Worm (Caenorhabditis elegans): ENCODE measurements around the gene ulp-1.

Gene ulp-1

DNA sequence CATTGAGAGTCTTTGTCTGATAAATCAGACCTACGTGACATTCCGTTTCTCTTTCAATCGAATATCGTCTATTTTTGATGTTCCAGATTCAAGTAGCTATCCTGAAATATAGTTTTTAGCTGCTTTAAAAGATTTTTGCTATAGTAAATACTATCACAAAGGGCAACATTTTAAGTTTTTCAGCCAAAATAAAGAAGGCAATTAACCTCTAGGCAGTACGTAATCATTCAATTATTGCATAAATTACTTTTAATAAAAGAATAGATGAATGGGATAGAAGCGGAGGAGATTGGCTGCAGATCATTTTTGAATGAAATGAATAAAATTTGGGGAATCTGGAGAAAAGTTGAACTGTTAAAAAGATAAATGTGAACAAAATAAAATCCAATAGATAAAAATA lies at the start of gene ulp-1:
Gene ulp-1 (minus strand): TSS at position 101 of the 400 bp plus-strand sequence.
- TF ChIP-seq ceh-82 (tag; optimal IDR thresholded peaks at IDR 0.05): no peak

ce11 chrIII:5218687-5219086 lies 49.1 kb upstream of the ulp-1 start, which contains the start of gene ZC155.2:
ZC155.2 (plus strand) TSS chrIII:5218987.
- peak; percentile 23 for TF ChIP-seq mab-5 (tag; optimal IDR thresholded peaks at IDR 0.05)
- no peak for TF ChIP-seq skn-1 (tag; optimal IDR thresholded peaks at IDR 0.05)

DNA sequence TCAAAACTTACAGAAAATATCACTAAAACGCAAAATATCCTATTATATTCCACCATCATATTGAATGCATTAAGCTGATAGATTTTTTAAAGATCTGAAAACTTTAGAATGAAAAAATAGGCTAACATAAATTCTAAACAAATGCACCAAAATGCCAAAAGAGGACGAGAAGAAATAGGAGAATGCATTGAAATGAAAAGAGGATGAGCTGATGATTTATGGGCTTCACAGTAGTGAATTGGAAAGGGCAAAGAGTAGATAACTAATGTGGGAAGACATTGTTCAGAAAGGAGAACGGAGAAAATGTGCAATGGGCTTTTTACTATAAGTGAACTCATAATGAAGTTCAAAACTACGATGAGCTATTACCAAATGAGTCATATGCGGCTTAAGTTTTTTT lies 47.9 kb upstream of the ulp-1 start, which contains the start of gene cutl-19:
Gene cutl-19 (minus strand): TSS at position 101 of the 400 bp plus-strand sequence.
- TF ChIP-seq C34F6.9 (tag; optimal IDR thresholded peaks at IDR 0.05) (no peak), aly-2 (tag; optimal IDR thresholded peaks at IDR 0.05) (no peak), fos-1 (tag; optimal IDR thresholded peaks at IDR 0.05) (no peak), nhr-237 (tag; optimal IDR thresholded peaks at IDR 0.05) (no peak), lsy-2 (tag; optimal IDR thresholded peaks at IDR 0.05) (no peak), ztf-1 (GFP tag; conservative IDR thresholded peaks at IDR 0.05) (no peak), elt-1 (tag; optimal IDR thresholded peaks at IDR 0.05) (no peak), zag-1 (tag; optimal IDR thresholded peaks at IDR 0.05) (no peak), nhr-12 (tag; optimal IDR thresholded peaks at IDR 0.05) (no peak), peb-1 (tag; optimal IDR thresholded peaks at IDR 0.05) (no peak), nhr-129 (tag; optimal IDR thresholded peaks at IDR 0.05) (no peak), skn-1 (tag; optimal IDR thresholded peaks at IDR 0.05) (no peak), lin-13 (GFP tag; optimal IDR thresholded peaks at IDR 0.05) (no peak), unc-55 (GFP tag; optimal IDR thresholded peaks at IDR 0.05) (no peak), F13H6.1 (tag; optimal IDR thresholded peaks at IDR 0.05) (no peak), alr-1 (tag; optimal IDR thresholded peaks at IDR 0.05) (no peak), blmp-1 (tag; optimal IDR thresholded peaks at IDR 0.05; ENCODE audit: insufficient read depth) (no peak), ceh-16 (tag; optimal IDR thresholded peaks at IDR 0.05) (no peak), lin-39 (tag; optimal IDR thresholded peaks at IDR 0.05) (no peak)

ce11 chrIII:5215375-5215774 lies 45.8 kb upstream of the ulp-1 start, which contains the start of gene ZC155.4:
ZC155.4 (minus strand) TSS chrIII:5215475.
- TF ChIP-seq fos-1 (tag; optimal IDR thresholded peaks at IDR 0.05): no peak
- no peak for TF ChIP-seq lin-11 (tag; optimal IDR thresholded peaks at IDR 0.05)
- TF ChIP-seq C34F6.9 (tag; optimal IDR thresholded peaks at IDR 0.05): no peak
- no peak for TF ChIP-seq ceh-82 (tag; optimal IDR thresholded peaks at IDR 0.05)
- no peak for TF ChIP-seq nhr-12 (tag; optimal IDR thresholded peaks at IDR 0.05)
- no peak for TF ChIP-seq ceh-16 (tag; optimal IDR thresholded peaks at IDR 0.05)
- TF ChIP-seq mdl-1 (tag; optimal IDR thresholded peaks at IDR 0.05): no peak
- no peak for TF ChIP-seq sma-9 (GFP tag; optimal IDR thresholded peaks at IDR 0.05)
- TF ChIP-seq sma-9 (tag; optimal IDR thresholded peaks at IDR 0.05): no peak
- no peak for TF ChIP-seq nhr-25 (tag; optimal IDR thresholded peaks at IDR 0.05)
- TF ChIP-seq crh-2 (tag; optimal IDR thresholded peaks at IDR 0.05): no peak
- TF ChIP-seq unc-62 (GFP tag; optimal IDR thresholded peaks at IDR 0.05): no peak
- TF ChIP-seq nhr-11 (tag; optimal IDR thresholded peaks at IDR 0.05): no peak
- TF ChIP-seq R02D3.7 (tag; optimal IDR thresholded peaks at IDR 0.05): no peak
- TF ChIP-seq ztf-4 (tag; optimal IDR thresholded peaks at IDR 0.05): no peak
- TF ChIP-seq nhr-23 (tag; optimal IDR thresholded peaks at IDR 0.05): no peak
- no peak for TF ChIP-seq nhr-129 (tag; optimal IDR thresholded peaks at IDR 0.05)
- TF ChIP-seq sma-3 (GFP tag; optimal IDR thresholded peaks at IDR 0.05): no peak
- TF ChIP-seq dmd-4 (tag; optimal IDR thresholded peaks at IDR 0.05): no peak
- TF ChIP-seq mbf-1 (tag; optimal IDR thresholded peaks at IDR 0.05): no peak
- no peak for TF ChIP-seq lin-39 (tag; optimal IDR thresholded peaks at IDR 0.05)

DNA sequence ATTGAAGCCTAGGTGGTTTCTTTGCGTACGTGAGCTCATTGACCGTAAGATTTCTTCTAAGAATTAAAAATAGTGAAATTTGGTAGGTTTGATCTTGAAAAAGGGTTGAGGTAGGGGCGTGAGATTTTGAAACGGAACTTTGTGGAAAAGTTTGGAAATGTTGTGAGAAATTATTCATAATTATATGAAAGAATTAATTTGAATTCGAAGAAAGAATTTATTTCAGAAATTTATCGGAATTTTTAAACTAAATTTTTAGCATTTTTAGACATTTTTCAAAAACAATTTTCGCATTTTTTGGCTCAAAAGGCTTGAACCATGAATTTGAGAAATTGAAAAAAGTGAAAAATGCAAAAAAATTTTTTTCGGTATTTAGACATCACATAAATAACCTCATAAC lies 44.6 kb upstream of the ulp-1 start:
- TF ChIP-seq fos-1 (tag; optimal IDR thresholded peaks at IDR 0.05) (no peak), skn-1 (tag; optimal IDR thresholded peaks at IDR 0.05) (no peak)

Data from whole organism, L2 larva.